Worm (Caenorhabditis elegans) whole organism, early embryonic: Measurements from ENCODE around the gene W03B1.3.

Experiments used
- B0310.2 ChIP-seq: sonication (generic microtip); optimal IDR thresholded peaks from 2 replicates; lab custom pipeline; 2016; ENCODE audit warnings: mild to moderate bottlenecking, missing genetic modification characterization, missing compliant biosample characterization
- F13C5.2 ChIP-seq: sonication (generic microtip); optimal IDR thresholded peaks from 2 replicates; lab custom pipeline; 2017; ENCODE audit warnings: mild to moderate bottlenecking, missing genetic modification characterization, inconsistent platforms, missing compliant biosample characterization
- aly-1 ChIP-seq: sonication (generic microtip); optimal IDR thresholded peaks from 2 replicates; lab custom pipeline; 2016; ENCODE audit warnings: missing genetic modification characterization, missing compliant biosample characterization
- ama-1 ChIP-seq: fragments of 150-350 bp; optimal IDR thresholded peaks from 2 replicates; lab custom pipeline; 2014
- ceh-13 ChIP-seq: fragments of 200-800 bp; sonication (Bioruptor generic); optimal IDR thresholded peaks from 2 replicates; lab custom pipeline; 2018; ENCODE audit warnings: mild to moderate bottlenecking, missing genetic modification characterization, missing compliant biosample characterization
- ceh-36 ChIP-seq: sonication (generic microtip); optimal IDR thresholded peaks from 2 replicates; lab custom pipeline; 2016; ENCODE audit warnings: missing genetic modification characterization, inconsistent platforms, missing compliant biosample characterization
- ets-7 ChIP-seq: sonication (generic microtip); optimal IDR thresholded peaks from 2 replicates; lab custom pipeline; 2016; ENCODE audit warnings: missing genotype, missing genetic modification characterization, missing compliant biosample characterization
- flt-1 ChIP-seq: fragments of 200-800 bp; sonication (Bioruptor generic); IDR thresholded peaks from 2 replicates; pipeline ENCODE4 v1.3.6; 2022; ENCODE audit warnings: missing genetic modification characterization, missing compliant biosample characterization
- hmbx-1 ChIP-seq: sonication (generic microtip); optimal IDR thresholded peaks from 2 replicates; lab custom pipeline; 2016; ENCODE audit warnings: mild to moderate bottlenecking, missing genetic modification characterization, missing compliant biosample characterization
- hmg-4 ChIP-seq: fragments of 200-800 bp; sonication (Bioruptor generic); optimal IDR thresholded peaks from 2 replicates; lab custom pipeline; 2018; ENCODE audit warnings: mild to moderate bottlenecking, missing genetic modification characterization, missing compliant biosample characterization
- hnd-1 ChIP-seq: sonication (generic microtip); optimal IDR thresholded peaks from 2 replicates; lab custom pipeline; 2016; ENCODE audit warnings: missing genetic modification characterization, missing compliant biosample characterization
- pes-1 ChIP-seq: fragments of 200-800 bp; sonication (Bioruptor generic); IDR thresholded peaks from 2 replicates; pipeline ENCODE4 v1.3.6; 2022; ENCODE audit warnings: missing genetic modification reagents, missing genetic modification characterization, missing compliant biosample characterization
- scrt-1 ChIP-seq: fragments of 200-800 bp; sonication (Bioruptor generic); IDR thresholded peaks from 2 replicates; pipeline ENCODE4 v1.3.6; 2022; ENCODE audit warnings: missing genetic modification characterization, missing compliant biosample characterization
- sea-1 ChIP-seq: fragments of 200-800 bp; sonication (Bioruptor generic); conservative IDR thresholded peaks from 2 replicates; pipeline ENCODE4 v1.3.6; 2022; ENCODE audit warnings: missing genetic modification characterization, missing compliant biosample characterization
- tbx-11 ChIP-seq: fragments of 200-800 bp; sonication (Bioruptor generic); IDR thresholded peaks from 2 replicates; pipeline ENCODE4 v1.3.6; 2022; ENCODE audit warnings: missing genetic modification characterization, missing compliant biosample characterization
- tbx-37 ChIP-seq: fragments of 200-800 bp; sonication (Bioruptor generic); conservative IDR thresholded peaks from 2 replicates; pipeline ENCODE4 v1.3.6; 2022; ENCODE audit warnings: missing genetic modification reagents, missing genetic modification characterization, missing compliant biosample characterization
- tra-4 ChIP-seq: sonication (generic microtip); optimal IDR thresholded peaks from 2 replicates; lab custom pipeline; 2017; ENCODE audit warnings: missing genetic modification characterization, missing compliant biosample characterization

W03B1.3 gene

ce11 chrIV:4298983-4299382, 37.1 kb downstream of the W03B1.3 start, which contains the start of gene F15E6.9:
F15E6.9 (minus strand) TSS chrIV:4299083.
- no peak for TF ChIP-seq hmg-4
- no peak for TF ChIP-seq tra-4 (tag; lab: Kevin White, UChicago)
- TF ChIP-seq hnd-1 = no peak
- TF ChIP-seq ama-1 (lab: Kevin White, UChicago) = no peak
- TF ChIP-seq sea-1 = no peak
- TF ChIP-seq aly-1 = no peak
- TF ChIP-seq pes-1 (GFP tag; lab: Robert Waterston, UW) = no peak
- TF ChIP-seq ceh-36 (tag; lab: Kevin White, UChicago) = no peak
- TF ChIP-seq hmbx-1 = no peak
- no peak for TF ChIP-seq F13C5.2 (tag; lab: Kevin White, UChicago)
- no peak for TF ChIP-seq scrt-1
- no peak for TF ChIP-seq flt-1 (GFP tag; lab: Robert Waterston, UW)
- TF ChIP-seq B0310.2 (tag; lab: Kevin White, UChicago) = no peak

- TF ChIP-seq tbx-37 (GFP tag; lab: Robert Waterston, UW) = no peak
- TF ChIP-seq pes-1 (GFP tag; lab: Robert Waterston, UW) = no peak
- TF ChIP-seq tbx-11 (GFP tag; lab: Robert Waterston, UW) = no peak
- no peak for TF ChIP-seq ceh-36 (tag; lab: Kevin White, UChicago)
- no peak for TF ChIP-seq scrt-1
- no peak for TF ChIP-seq B0310.2 (tag; lab: Kevin White, UChicago)
- no peak for TF ChIP-seq ama-1 (lab: Kevin White, UChicago)
- no peak for TF ChIP-seq F13C5.2 (tag; lab: Kevin White, UChicago)
- no peak for TF ChIP-seq hnd-1
- no peak for TF ChIP-seq ets-7 (tag; lab: Kevin White, UChicago)
- no peak for TF ChIP-seq hmg-4
- TF ChIP-seq hmbx-1 = no peak
- no peak for TF ChIP-seq flt-1 (GFP tag; lab: Robert Waterston, UW)
- no peak for TF ChIP-seq tra-4 (tag; lab: Kevin White, UChicago)
- TF ChIP-seq sea-1 = no peak
- no peak for TF ChIP-seq aly-1
These were observed 41.5 kb downstream of the W03B1.3 start, which contains the start of gene F15E6.3 for ce11 chrIV:4294552-4294951. F15E6.3 (plus strand) TSS chrIV:4294895.

- TF ChIP-seq aly-1 (no peak), scrt-1 (no peak), sea-1 (no peak), tbx-37 (GFP tag; lab: Robert Waterston, UW) (no peak), pes-1 (GFP tag; lab: Robert Waterston, UW) (no peak), tbx-11 (GFP tag; lab: Robert Waterston, UW) (no peak), ceh-36 (tag; lab: Kevin White, UChicago) (no peak), ama-1 (lab: Kevin White, UChicago) (no peak), hmbx-1 (no peak), ets-7 (tag; lab: Kevin White, UChicago) (no peak)
These were observed 43.5 kb downstream of the W03B1.3 start, which contains the start of gene F15E6.10 for ce11 chrIV:4292569-4292968. F15E6.10 (plus strand) TSS chrIV:4292869.

ce11 chrIV:4291174-4291573, 44.9 kb downstream of the W03B1.3 start, which contains the start of gene F15E6.4:
F15E6.4 (plus strand) TSS chrIV:4291474.
- no peak for TF ChIP-seq ets-7 (tag; lab: Kevin White, UChicago)
- TF ChIP-seq scrt-1 = no peak
- TF ChIP-seq tbx-11 (GFP tag; lab: Robert Waterston, UW) = no peak
- no peak for TF ChIP-seq flt-1 (GFP tag; lab: Robert Waterston, UW)
- TF ChIP-seq tbx-37 (GFP tag; lab: Robert Waterston, UW) = no peak
- TF ChIP-seq hnd-1 = no peak
- TF ChIP-seq ceh-13 (GFP tag; lab: Kevin White, UChicago) = no peak
- no peak for TF ChIP-seq B0310.2 (tag; lab: Kevin White, UChicago)
- no peak for TF ChIP-seq hmg-4
- TF ChIP-seq hmbx-1 = no peak
- no peak for TF ChIP-seq ama-1 (lab: Kevin White, UChicago)
- no peak for TF ChIP-seq ceh-36 (tag; lab: Kevin White, UChicago)
- no peak for TF ChIP-seq F13C5.2 (tag; lab: Kevin White, UChicago)
- TF ChIP-seq aly-1 = no peak
- TF ChIP-seq pes-1 (GFP tag; lab: Robert Waterston, UW) = no peak
- no peak for TF ChIP-seq sea-1
- TF ChIP-seq tra-4 (tag; lab: Kevin White, UChicago) = no peak

ce11 chrIV:4290472-4290871, 45.6 kb downstream of the W03B1.3 start, which contains the start of gene dct-7:
dct-7 (minus strand) TSS chrIV:4290572.
- TF ChIP-seq aly-1 (no peak), tra-4 (tag; lab: Kevin White, UChicago) (no peak), ceh-13 (GFP tag; lab: Kevin White, UChicago) (no peak), scrt-1 (no peak), pes-1 (GFP tag; lab: Robert Waterston, UW) (no peak), ets-7 (tag; lab: Kevin White, UChicago) (no peak), hmbx-1 (no peak), sea-1 (no peak), ceh-36 (tag; lab: Kevin White, UChicago) (no peak), B0310.2 (tag; lab: Kevin White, UChicago) (no peak), flt-1 (GFP tag; lab: Robert Waterston, UW) (no peak)

- TF ChIP-seq F13C5.2 (tag; lab: Kevin White, UChicago) (no peak), B0310.2 (tag; lab: Kevin White, UChicago) (no peak), hnd-1 (no peak), scrt-1 (no peak), ceh-13 (GFP tag; lab: Kevin White, UChicago) (no peak), sea-1 (no peak), ets-7 (tag; lab: Kevin White, UChicago) (no peak), ama-1 (lab: Kevin White, UChicago) (no peak), aly-1 (no peak)
These were observed 46.8 kb downstream of the W03B1.3 start, which contains the start of gene F15E6.5 for ce11 chrIV:4289267-4289666. F15E6.5 (plus strand) TSS chrIV:4289567.

ce11 chrIV:4288332-4288731, 47.7 kb downstream of the W03B1.3 start, which contains the start of gene srv-4:
srv-4 (minus strand) TSS chrIV:4288432.
- TF ChIP-seq hmbx-1 (no peak), pes-1 (GFP tag; lab: Robert Waterston, UW) (no peak), ama-1 (lab: Kevin White, UChicago) (no peak), ets-7 (tag; lab: Kevin White, UChicago) (no peak), flt-1 (GFP tag; lab: Robert Waterston, UW) (no peak), aly-1 (no peak), ceh-36 (tag; lab: Kevin White, UChicago) (no peak), tbx-37 (GFP tag; lab: Robert Waterston, UW) (no peak), B0310.2 (tag; lab: Kevin White, UChicago) (no peak), tbx-11 (GFP tag; lab: Robert Waterston, UW) (no peak), sea-1 (no peak), ceh-13 (GFP tag; lab: Kevin White, UChicago) (no peak), hmg-4 (no peak), hnd-1 (no peak), F13C5.2 (tag; lab: Kevin White, UChicago) (no peak), scrt-1 (no peak)
